Worm (Caenorhabditis elegans) whole organism, L2 larva: ENCODE results near the gene C39B5.2.

Source experiments
- F13H6.1 ChIP-seq: sonication (generic microtip); optimal IDR thresholded peaks from 2 replicates; lab custom pipeline; 2016; ENCODE audit warnings: missing genetic modification characterization, missing compliant biosample characterization
- alr-1 ChIP-seq: fragments of 150-350 bp; optimal IDR thresholded peaks from 2 replicates; lab custom pipeline; 2014; ENCODE audit warnings: missing biosample characterization, missing genetic modification characterization
- zag-1 ChIP-seq: fragments of 150-350 bp; optimal IDR thresholded peaks from 2 replicates; lab custom pipeline; 2014; ENCODE audit warnings: missing biosample characterization, missing genetic modification characterization

DNA sequence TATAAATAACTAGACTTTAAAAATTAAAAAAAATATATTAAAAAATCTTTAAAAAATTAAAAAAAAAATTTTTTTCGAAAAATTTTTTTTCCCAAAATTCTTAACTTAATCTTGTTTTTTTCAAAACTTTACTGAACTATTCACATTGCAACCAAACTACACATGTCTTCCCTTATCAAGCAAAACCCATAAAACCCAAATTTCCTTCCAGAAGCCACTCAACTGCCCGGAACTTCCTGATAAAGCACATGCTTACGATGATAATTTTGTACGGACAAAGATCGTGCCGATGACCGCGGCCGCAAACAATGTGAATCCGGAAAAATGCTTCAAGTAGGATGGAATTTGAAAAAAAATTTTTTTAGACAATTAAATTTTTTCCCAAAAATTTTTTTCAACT is 22.3 kb upstream of the C39B5.2 start:
- TF ChIP-seq alr-1 (no peak), F13H6.1 (tag; lab: Kevin White, UChicago) (no peak), zag-1 (no peak)
